Fruit fly (Drosophila melanogaster): Measurements from ENCODE around the gene CG43773.

The CG43773 gene

DNA sequence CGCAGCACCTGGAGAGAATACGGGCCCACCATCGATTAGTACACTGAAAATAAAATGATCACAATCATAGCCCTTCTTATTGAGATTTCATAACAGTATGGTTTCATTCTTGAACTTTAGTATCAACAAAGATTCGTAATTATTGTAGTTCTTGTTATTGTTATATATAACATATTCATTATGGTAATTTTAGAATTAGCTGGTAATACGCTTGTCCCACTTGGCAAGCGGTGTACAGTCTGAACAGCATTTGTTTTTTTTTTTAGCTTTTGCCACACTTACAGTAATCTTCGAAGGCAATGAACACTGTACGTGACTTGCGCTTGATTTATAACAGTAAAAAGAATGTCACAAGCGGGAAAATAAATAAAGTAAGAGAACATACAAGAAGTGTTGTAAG, 35.6 kb downstream of the CG43773 start (continued):
- TF ChIP-seq CG3847 (GFP tag; IDR thresholded peaks at IDR 0.05) (no peak), Usf (GFP tag; optimal IDR thresholded peaks at IDR 0.05) (no peak), BEAF-32 (GFP tag; optimal IDR thresholded peaks at IDR 0.05) (no peak), CG6791 (GFP tag; IDR thresholded peaks at IDR 0.05; ENCODE audit: partially characterized antibody) (no peak), CkIIα-i1 (GFP tag; IDR thresholded peaks at IDR 0.05) (no peak), al (GFP tag; IDR thresholded peaks at IDR 0.05) (no peak), Sox102F (GFP tag; optimal IDR thresholded peaks at IDR 0.05) (peak; percentile 11), CG7357 (GFP tag; IDR thresholded peaks at IDR 0.05) (no peak), CG13296 (GFP tag; optimal IDR thresholded peaks at IDR 0.05) (no peak), sc (optimal IDR thresholded peaks at IDR 0.05) (no peak), sc (GFP tag; optimal IDR thresholded peaks at IDR 0.05) (no peak), CG2712 (tag; optimal IDR thresholded peaks at IDR 0.05) (peak; percentile 24), CG17568 (GFP tag; optimal IDR thresholded peaks at IDR 0.05) (no peak), CG10979 (tag; optimal IDR thresholded peaks at IDR 0.05) (peak; percentile 34), ap (GFP tag; IDR thresholded peaks at IDR 0.05) (no peak), Scr (GFP tag; IDR thresholded peaks at IDR 0.05; ENCODE audit: partially characterized antibody) (no peak), gem (tag; optimal IDR thresholded peaks at IDR 0.05) (peak; percentile 48), ken (GFP tag; IDR thresholded peaks at IDR 0.05) (no peak), luna (GFP tag; optimal IDR thresholded peaks at IDR 0.05) (no peak), zfh1 (GFP tag; IDR thresholded peaks at IDR 0.05) (no peak), kni (GFP tag; optimal IDR thresholded peaks at IDR 0.05) (no peak), CG7963 (GFP tag; IDR thresholded peaks at IDR 0.05; ENCODE audit: partially characterized antibody) (no peak), Ets97D (GFP tag; optimal IDR thresholded peaks at IDR 0.05) (no peak), so (GFP tag; IDR thresholded peaks at IDR 0.05) (no peak), seq (GFP tag; IDR thresholded peaks at IDR 0.05) (no peak), CG14710 (tag; optimal IDR thresholded peaks at IDR 0.05) (peak; percentile 15), dpn (GFP tag; optimal IDR thresholded peaks at IDR 0.05) (no peak), rib (GFP tag; IDR thresholded peaks at IDR 0.05) (no peak), CG3065 (GFP tag; optimal IDR thresholded peaks at IDR 0.05) (no peak), CG4854 (GFP tag; optimal IDR thresholded peaks at IDR 0.05) (no peak), fd102C (GFP tag; optimal IDR thresholded peaks at IDR 0.05) (no peak), lola (GFP tag; optimal IDR thresholded peaks at IDR 0.05) (peak in 1 of 3 experiments; percentile 33), CG17361 (GFP tag; IDR thresholded peaks at IDR 0.05) (0 out of 3 replicates have a peak, but pooled peaks have one; percentile 27), zf30C (GFP tag; optimal IDR thresholded peaks at IDR 0.05) (peak; percentile 42), Awh (GFP tag; IDR thresholded peaks at IDR 0.05) (0 out of 2 replicates have a peak, but pooled peaks have one; percentile 18), CG9932 (GFP tag; IDR thresholded peaks at IDR 0.05) (no peak), corto (GFP tag; optimal IDR thresholded peaks at IDR 0.05) (no peak), gro (GFP tag; optimal IDR thresholded peaks at IDR 0.05) (no peak), D (optimal IDR thresholded peaks at IDR 0.05) (no peak), D (GFP tag; optimal IDR thresholded peaks at IDR 0.05) (no peak), CG5245 (GFP tag; optimal IDR thresholded peaks at IDR 0.05) (no peak), CG14441 (GFP tag; IDR thresholded peaks at IDR 0.05) (no peak), Spps (tag; optimal IDR thresholded peaks at IDR 0.05) (no peak), chinmo (GFP tag; IDR thresholded peaks at IDR 0.05; ENCODE audit: partially characterized antibody) (no peak), dmrt99B (tag; optimal IDR thresholded peaks at IDR 0.05) (peak; percentile 30), H15 (GFP tag; IDR thresholded peaks at IDR 0.05) (no peak), CG10321 (GFP tag; IDR thresholded peaks at IDR 0.05) (no peak), CG17328 (GFP tag; IDR thresholded peaks at IDR 0.05) (no peak), gcm (GFP tag; optimal IDR thresholded peaks at IDR 0.05) (peak; percentile 10), eve (GFP tag; optimal IDR thresholded peaks at IDR 0.05) (no peak), otp (GFP tag; IDR thresholded peaks at IDR 0.05) (no peak), CG30403 (GFP tag; optimal IDR thresholded peaks at IDR 0.05) (peak; percentile 14)

Data from whole organism, embryonic.